Worm (Caenorhabditis elegans) whole organism, early embryonic: Measurements from ENCODE around the gene F16B3.2.

Experiments
- B0310.2 ChIP-seq: sonication (generic microtip); optimal IDR thresholded peaks from 2 replicates; lab custom pipeline; 2016; ENCODE audit warnings: mild to moderate bottlenecking, missing genetic modification characterization, missing compliant biosample characterization
- aly-1 ChIP-seq: sonication (generic microtip); optimal IDR thresholded peaks from 2 replicates; lab custom pipeline; 2016; ENCODE audit warnings: missing genetic modification characterization, missing compliant biosample characterization
- ama-1 ChIP-seq: fragments of 150-350 bp; optimal IDR thresholded peaks from 2 replicates; lab custom pipeline; 2014
- ceh-13 ChIP-seq: fragments of 200-800 bp; sonication (Bioruptor generic); optimal IDR thresholded peaks from 2 replicates; lab custom pipeline; 2018; ENCODE audit warnings: mild to moderate bottlenecking, missing genetic modification characterization, missing compliant biosample characterization
- ets-7 ChIP-seq: sonication (generic microtip); optimal IDR thresholded peaks from 2 replicates; lab custom pipeline; 2016; ENCODE audit warnings: missing genotype, missing genetic modification characterization, missing compliant biosample characterization
- flt-1 ChIP-seq: fragments of 200-800 bp; sonication (Bioruptor generic); IDR thresholded peaks from 2 replicates; pipeline ENCODE4 v1.3.6; 2022; ENCODE audit warnings: missing genetic modification characterization, missing compliant biosample characterization
- hmbx-1 ChIP-seq: sonication (generic microtip); optimal IDR thresholded peaks from 2 replicates; lab custom pipeline; 2016; ENCODE audit warnings: mild to moderate bottlenecking, missing genetic modification characterization, missing compliant biosample characterization
- hmg-4 ChIP-seq: fragments of 200-800 bp; sonication (Bioruptor generic); optimal IDR thresholded peaks from 2 replicates; lab custom pipeline; 2018; ENCODE audit warnings: mild to moderate bottlenecking, missing genetic modification characterization, missing compliant biosample characterization
- tbx-11 ChIP-seq: fragments of 200-800 bp; sonication (Bioruptor generic); IDR thresholded peaks from 2 replicates; pipeline ENCODE4 v1.3.6; 2022; ENCODE audit warnings: missing genetic modification characterization, missing compliant biosample characterization

DNA sequence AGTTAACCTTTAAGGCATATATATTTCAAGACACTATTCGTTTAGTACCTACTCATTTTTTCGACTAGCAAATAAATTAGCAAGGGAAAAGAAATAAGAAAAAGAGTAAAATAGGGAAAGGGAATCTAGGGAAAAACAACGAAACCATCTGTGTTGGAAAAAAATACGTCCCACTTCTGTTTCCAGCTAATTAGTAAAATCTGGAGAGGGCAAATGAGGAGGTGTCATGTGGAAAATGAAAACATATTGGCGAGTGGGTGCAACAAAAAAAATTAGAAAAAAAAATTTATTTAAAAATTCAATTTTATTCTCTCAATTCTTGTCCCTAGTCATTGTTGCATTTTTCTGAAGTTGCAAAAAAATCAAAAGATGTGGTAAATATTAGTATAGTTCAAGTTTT lies 7.2 kb upstream of the F16B3.2 start:
- no peak for TF ChIP-seq ama-1 (lab: Kevin White, UChicago)
- no peak for TF ChIP-seq hmbx-1 (tag; lab: Kevin White, UChicago)
- TF ChIP-seq flt-1 (GFP tag; lab: Robert Waterston, UW), result no peak
- TF ChIP-seq ceh-13 (GFP tag; lab: Kevin White, UChicago), result no peak
- no peak for TF ChIP-seq ets-7
- no peak for TF ChIP-seq aly-1
- no peak for TF ChIP-seq B0310.2 (tag; lab: Kevin White, UChicago)
- TF ChIP-seq hmg-4 (GFP tag; lab: Kevin White, UChicago), result no peak
- no peak for TF ChIP-seq tbx-11
